Fruit fly (Drosophila melanogaster) whole organism, embryonic: ENCODE measurements around the gene CG2652.

Experiments
- Awh ChIP-seq: fragments of 200-800 bp; sonication (Bioruptor generic); IDR thresholded peaks from 2 replicates; pipeline ENCODE4, ENCODE4 v1.3.6; 2022; ENCODE audit warnings: missing biosample characterization, missing genetic modification characterization
- CG10366 ChIP-seq: fragments of 200-800 bp; sonication (Bioruptor generic); IDR thresholded peaks from 2 replicates; pipeline ENCODE4 v1.3.6; 2022; ENCODE audit warnings: missing biosample characterization, missing genetic modification characterization
- CG11247 ChIP-seq: fragments of 200-800 bp; sonication (Bioruptor generic); IDR thresholded peaks from 2 replicates; pipeline ENCODE4 v1.3.6; 2022; ENCODE audit warnings: missing biosample characterization, missing genetic modification characterization
- CG13123 ChIP-seq: fragments of 200-800 bp; sonication (Bioruptor generic); optimal IDR thresholded peaks from 2 replicates; lab custom pipeline; 2016; ENCODE audit warnings: missing biosample characterization, missing genetic modification characterization
- CG13296 ChIP-seq: fragments of 200-800 bp; sonication (Bioruptor generic); optimal IDR thresholded peaks from 3 replicates; lab custom pipeline; 2018; ENCODE audit warnings: missing biosample characterization, mild to moderate bottlenecking, missing genetic modification characterization
- CG14441 ChIP-seq: fragments of 200-800 bp; sonication (Bioruptor generic); IDR thresholded peaks from 2 replicates; pipeline ENCODE4 v1.3.6; 2022; ENCODE audit warnings: missing biosample characterization, missing genetic modification characterization
- CG15073 ChIP-seq: fragments of 200-800 bp; sonication (Bioruptor generic); optimal IDR thresholded peaks from 2 replicates; lab custom pipeline; 2016; ENCODE audit warnings: missing biosample characterization, missing genetic modification characterization
- CG1647 ChIP-seq: fragments of 200-800 bp; sonication (Bioruptor generic); optimal IDR thresholded peaks from 3 replicates; lab custom pipeline; 2016; ENCODE audit warnings: missing biosample characterization, missing genetic modification characterization
- CG16863 ChIP-seq: fragments of 200-800 bp; sonication (Bioruptor generic); optimal IDR thresholded peaks from 3 replicates; lab custom pipeline; 2016; ENCODE audit warnings: missing biosample characterization, missing genetic modification characterization
- CG2678 ChIP-seq: fragments of 200-800 bp; sonication (Bioruptor generic); optimal IDR thresholded peaks from 3 replicates; lab custom pipeline; 2019; ENCODE audit warnings: missing biosample characterization, mild to moderate bottlenecking, missing genetic modification characterization, moderate library complexity
- CG33213 ChIP-seq: fragments of 200-800 bp; sonication (Bioruptor generic); optimal IDR thresholded peaks from 3 replicates; lab custom pipeline; 2016; ENCODE audit warnings: missing biosample characterization, missing genetic modification characterization
- CG34224 ChIP-seq: fragments of 200-800 bp; sonication (Bioruptor generic); IDR thresholded peaks from 3 replicates; pipeline ENCODE4 v1.3.6; 2022; ENCODE audit warnings: missing biosample characterization, missing genetic modification characterization; ENCODE audit not compliant: partially characterized antibody
- CG4820 ChIP-seq: fragments of 200-800 bp; sonication (Bioruptor generic); optimal IDR thresholded peaks from 3 replicates; lab custom pipeline; 2016; ENCODE audit warnings: missing biosample characterization, missing genetic modification characterization
- CG6254 ChIP-seq: fragments of 200-800 bp; sonication (Bioruptor generic); optimal IDR thresholded peaks from 3 replicates; lab custom pipeline; 2017; ENCODE audit warnings: mild to moderate bottlenecking, missing biosample characterization, missing genetic modification reagents, missing genetic modification characterization
- CG6654 ChIP-seq: fragments of 200-800 bp; sonication (Bioruptor generic); optimal IDR thresholded peaks from 2 replicates; lab custom pipeline; 2017; ENCODE audit warnings: missing biosample characterization, mild to moderate bottlenecking, missing genetic modification characterization
- CG6791 ChIP-seq: fragments of 200-800 bp; sonication (Bioruptor generic); IDR thresholded peaks from 3 replicates; pipeline ENCODE4 v1.3.6; 2022; ENCODE audit warnings: missing biosample characterization, missing genetic modification characterization; ENCODE audit not compliant: partially characterized antibody
- CG6813 ChIP-seq: fragments of 200-800 bp; sonication (Bioruptor generic); optimal IDR thresholded peaks from 2 replicates; lab custom pipeline; 2017; ENCODE audit warnings: missing biosample characterization, missing genetic modification characterization, mild to moderate bottlenecking, moderate library complexity, missing genetic modification reagents
- CG6854 ChIP-seq: fragments of 200-800 bp; sonication (Bioruptor generic); optimal IDR thresholded peaks from 3 replicates; lab custom pipeline; 2017; ENCODE audit warnings: missing biosample characterization, mild to moderate bottlenecking, missing genetic modification characterization
- CG7987 ChIP-seq: fragments of 200-800 bp; sonication (Bioruptor generic); optimal IDR thresholded peaks from 2 replicates; lab custom pipeline; 2018; ENCODE audit warnings: missing biosample characterization, mild to moderate bottlenecking, missing genetic modification characterization, moderate library complexity
- CG9797 ChIP-seq: fragments of 200-800 bp; sonication (Bioruptor generic); optimal IDR thresholded peaks from 3 replicates; lab custom pipeline; 2018; ENCODE audit warnings: missing biosample characterization, mild to moderate bottlenecking, missing genetic modification characterization
- CTCF ChIP-seq: fragments of 200-800 bp; sonication (Bioruptor generic); optimal IDR thresholded peaks from 2 replicates; lab custom pipeline; 2017; ENCODE audit warnings: missing biosample characterization, mild to moderate bottlenecking, missing genetic modification characterization, moderate library complexity
- Camta ChIP-seq: fragments of 200-800 bp; sonication (Bioruptor generic); optimal IDR thresholded peaks from 2 replicates; lab custom pipeline; 2016; ENCODE audit warnings: missing biosample characterization, missing genetic modification characterization
- CrebB ChIP-seq: fragments of 200-800 bp; sonication (Bioruptor generic); optimal IDR thresholded peaks from 3 replicates; lab custom pipeline; 2018; ENCODE audit warnings: missing biosample characterization, mild to moderate bottlenecking, missing genetic modification characterization
- Dll ChIP-seq: fragments of 200-800 bp; sonication (Bioruptor generic); IDR thresholded peaks from 4 replicates; pipeline ENCODE4 v1.3.6; 2022; ENCODE audit warnings: missing biosample characterization, missing genetic modification characterization; ENCODE audit not compliant: partially characterized antibody
- GATAe ChIP-seq: fragments of 200-800 bp; sonication (Bioruptor generic); conservative IDR thresholded peaks from 2 replicates; pipeline ENCODE4 v1.3.6; 2022; ENCODE audit warnings: missing biosample characterization, missing genetic modification characterization
- HLH54F ChIP-seq: fragments of 200-800 bp; sonication (Bioruptor generic); optimal IDR thresholded peaks from 3 replicates; lab custom pipeline; 2016; ENCODE audit warnings: missing biosample characterization, missing genetic modification characterization
- HLHmδ ChIP-seq: fragments of 200-800 bp; sonication (Bioruptor generic); optimal IDR thresholded peaks from 2 replicates; lab custom pipeline; 2018; ENCODE audit warnings: missing biosample characterization, mild to moderate bottlenecking, missing genetic modification characterization, moderate library complexity
- Nf-YA ChIP-seq: fragments of 200-800 bp; sonication (Bioruptor generic); IDR thresholded peaks from 2 replicates; pipeline ENCODE4 v1.3.6; 2022; ENCODE audit warnings: missing biosample characterization, missing genetic modification characterization
- Optix ChIP-seq: fragments of 200-800 bp; sonication (Bioruptor generic); IDR thresholded peaks from 3 replicates; pipeline ENCODE4 v1.3.6; 2022; ENCODE audit warnings: missing biosample characterization, missing genetic modification characterization
- PHDP ChIP-seq: fragments of 200-800 bp; sonication (Bioruptor generic); optimal IDR thresholded peaks from 3 replicates; lab custom pipeline; 2018; ENCODE audit warnings: missing biosample characterization, mild to moderate bottlenecking, missing genetic modification characterization, moderate library complexity
- Pdp1 ChIP-seq, 2 experiments: fragments of 200-800 bp; sonication (Bioruptor generic); optimal IDR thresholded peaks; 3 replicates each; lab custom pipeline; 2016; ENCODE audit warnings: missing biosample characterization in 2 of 2, missing genetic modification characterization in 2 of 2, mild to moderate bottlenecking in 1 of 2, moderate library complexity in 1 of 2
- Rx ChIP-seq: fragments of 200-800 bp; sonication (Bioruptor generic); IDR thresholded peaks from 2 replicates; pipeline ENCODE4 v1.3.6; 2022; ENCODE audit warnings: missing biosample characterization, missing genetic modification characterization
- Six4 ChIP-seq: fragments of 200-800 bp; sonication (Bioruptor generic); optimal IDR thresholded peaks from 2 replicates; lab custom pipeline; 2016; ENCODE audit warnings: missing biosample characterization, missing genetic modification characterization
- Sox102F ChIP-seq: fragments of 200-800 bp; sonication (Bioruptor generic); optimal IDR thresholded peaks from 2 replicates; lab custom pipeline; 2018; ENCODE audit warnings: missing biosample characterization, mild to moderate bottlenecking, missing genetic modification characterization, moderate library complexity
- YL-1 ChIP-seq: fragments of 200-800 bp; sonication (Bioruptor generic); optimal IDR thresholded peaks from 3 replicates; lab custom pipeline; 2017; ENCODE audit warnings: missing biosample characterization, mild to moderate bottlenecking, missing genetic modification characterization
- bab2 ChIP-seq: fragments of 200-800 bp; sonication (Bioruptor generic); optimal IDR thresholded peaks from 2 replicates; lab custom pipeline; 2016; ENCODE audit warnings: missing biosample characterization, missing genetic modification characterization
- dm ChIP-seq: fragments of 200-800 bp; sonication (Bioruptor generic); optimal IDR thresholded peaks from 3 replicates; lab custom pipeline; 2016; ENCODE audit warnings: missing biosample characterization, missing genetic modification characterization
- gro ChIP-seq: fragments of 200-800 bp; sonication (Bioruptor generic); optimal IDR thresholded peaks from 2 replicates; lab custom pipeline; 2016; ENCODE audit warnings: missing biosample characterization, missing genetic modification characterization
- gsb ChIP-seq: fragments of 200-800 bp; sonication (Bioruptor generic); IDR thresholded peaks from 2 replicates; pipeline ENCODE4 v1.3.6; 2022; ENCODE audit warnings: missing biosample characterization, missing genetic modification characterization
- lab ChIP-seq: fragments of 200-800 bp; sonication (Bioruptor generic); optimal IDR thresholded peaks from 3 replicates; lab custom pipeline; 2017; ENCODE audit warnings: missing biosample characterization, missing genetic modification characterization, mild to moderate bottlenecking, moderate library complexity, missing genetic modification reagents
- mam ChIP-seq: fragments of 200-800 bp; sonication (Bioruptor generic); optimal IDR thresholded peaks from 3 replicates; lab custom pipeline; 2016; ENCODE audit warnings: missing biosample characterization, missing genetic modification characterization
- nau ChIP-seq: fragments of 200-800 bp; sonication (Bioruptor generic); optimal IDR thresholded peaks from 3 replicates; lab custom pipeline; 2017; ENCODE audit warnings: missing biosample characterization, mild to moderate bottlenecking, missing genetic modification characterization, missing genetic modification reagents
- p53 ChIP-seq: fragments of 200-800 bp; sonication (Bioruptor generic); optimal IDR thresholded peaks from 2 replicates; lab custom pipeline; 2016; ENCODE audit warnings: missing biosample characterization, missing genetic modification characterization
- psq ChIP-seq: fragments of 200-800 bp; sonication (Bioruptor generic); optimal IDR thresholded peaks from 2 replicates; lab custom pipeline; 2017; ENCODE audit warnings: missing biosample characterization, missing genetic modification characterization
- scrt ChIP-seq: fragments of 200-800 bp; sonication (Bioruptor generic); optimal IDR thresholded peaks from 2 replicates; lab custom pipeline; 2018; ENCODE audit warnings: missing biosample characterization, mild to moderate bottlenecking, missing genetic modification characterization, moderate library complexity
- sim ChIP-seq: fragments of 200-800 bp; sonication (Bioruptor generic); IDR thresholded peaks from 2 replicates; pipeline ENCODE4 v1.3.6; 2022; ENCODE audit warnings: missing biosample characterization, missing genetic modification characterization
- slp2 ChIP-seq: fragments of 200-800 bp; sonication (Bioruptor generic); optimal IDR thresholded peaks from 2 replicates; lab custom pipeline; 2016; ENCODE audit warnings: missing biosample characterization, missing genetic modification characterization
- ssp ChIP-seq: fragments of 200-800 bp; sonication (Bioruptor generic); IDR thresholded peaks from 2 replicates; pipeline ENCODE4 v1.3.6; 2022; ENCODE audit warnings: missing biosample characterization, missing genetic modification characterization
- toy ChIP-seq: fragments of 200-800 bp; sonication (Bioruptor generic); IDR thresholded peaks from 2 replicates; pipeline ENCODE4 v1.3.6; 2022; ENCODE audit warnings: missing biosample characterization, missing genetic modification characterization
- vvl ChIP-seq: fragments of 200-800 bp; sonication (Bioruptor generic); IDR thresholded peaks from 2 replicates; pipeline ENCODE4 v1.3.6; 2022; ENCODE audit warnings: missing biosample characterization, missing genetic modification characterization
- wek ChIP-seq: fragments of 200-800 bp; sonication (Bioruptor generic); optimal IDR thresholded peaks from 3 replicates; lab custom pipeline; 2018; ENCODE audit warnings: missing biosample characterization, mild to moderate bottlenecking, missing genetic modification characterization, moderate library complexity

Gene CG2652

DNA sequence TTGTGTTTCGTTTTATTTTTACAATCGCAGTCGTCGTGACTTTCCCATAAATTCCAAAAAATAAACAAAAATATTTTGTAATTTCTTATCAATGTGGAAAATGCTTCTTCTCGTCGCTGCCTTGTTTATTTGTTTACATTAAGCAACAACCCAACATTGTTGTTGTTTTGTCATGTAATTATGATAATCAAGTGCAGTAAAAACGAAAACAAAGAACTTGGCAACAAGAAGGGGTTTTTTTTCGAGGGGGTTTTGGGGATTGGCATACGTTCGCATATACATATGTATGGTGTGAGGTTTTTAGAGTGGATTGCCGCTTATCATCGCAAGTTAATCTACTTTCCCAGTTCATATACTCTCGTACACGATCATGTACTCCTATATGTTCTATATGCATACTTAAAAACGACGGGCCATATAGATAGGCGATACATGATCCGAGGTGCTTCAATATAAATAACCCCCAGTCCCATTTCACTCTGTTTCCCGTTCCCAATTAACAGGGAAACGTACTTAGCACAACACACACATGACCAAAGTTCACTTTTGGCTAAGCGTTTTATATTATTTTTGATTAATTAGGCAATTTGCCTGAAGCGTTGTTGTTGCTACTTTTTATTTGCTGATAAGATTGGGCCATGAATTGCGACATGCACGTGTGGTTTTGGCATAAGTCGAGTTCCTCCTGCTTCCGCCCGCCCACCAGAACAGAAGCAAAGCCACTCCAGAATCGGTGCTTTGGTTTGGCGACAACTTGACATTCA is 29.0 kb downstream of the CG2652 start (continued):
- TF ChIP-seq Nf-YA (GFP tag; lab: Robert Waterston, UW) (no peak), CG33213 (GFP tag; lab: Kevin White, UChicago) (no peak), YL-1 (GFP tag; lab: Kevin White, UChicago) (no peak), wek (GFP tag; lab: Kevin White, UChicago) (peak; percentile 26), CG11247 (GFP tag; lab: Robert Waterston, UW) (no peak), CG6813 (peak; percentile 4), vvl (GFP tag; lab: Robert Waterston, UW) (peak; percentile 40; the same call in 1 of the 2 replicates), CG2678 (tag; lab: Kevin White, UChicago) (peak; percentile 49), lab (peak; percentile 28), psq (GFP tag; lab: Kevin White, UChicago) (no peak), Six4 (GFP tag; lab: Kevin White, UChicago) (no peak), ssp (GFP tag; lab: Robert Waterston, UW) (no peak), CG7987 (GFP tag; lab: Kevin White, UChicago) (no peak), CG1647 (GFP tag; lab: Kevin White, UChicago) (no peak), Rx (GFP tag; lab: Robert Waterston, UW) (no peak), gro (GFP tag; lab: Kevin White, UChicago) (no peak), CG16863 (no peak), CG15073 (no peak), mam (GFP tag; lab: Kevin White, UChicago) (no peak), slp2 (no peak), GATAe (no peak), Optix (GFP tag; lab: Robert Waterston, UW) (no peak), HLH54F (GFP tag; lab: Kevin White, UChicago) (no peak), p53 (GFP tag; lab: Kevin White, UChicago) (no peak), Pdp1 (GFP tag; optimal IDR thresholded peaks at IDR 0.05; lab: Kevin White, UChicago) (peak in 1 of 2 experiments; percentile 64), Sox102F (GFP tag; lab: Kevin White, UChicago) (peak; percentile 21), CG6791 (GFP tag; lab: Robert Waterston, UW) (no peak), toy (no peak), CTCF (GFP tag; lab: Kevin White, UChicago) (peak; percentile 21), gsb (GFP tag; lab: Robert Waterston, UW) (no peak), CG13296 (peak; percentile 25), CrebB (tag; lab: Kevin White, UChicago) (no peak), HLHmδ (no peak), CG34224 (GFP tag; lab: Robert Waterston, UW) (no peak), Camta (GFP tag; lab: Kevin White, UChicago) (no peak), CG9797 (GFP tag; lab: Kevin White, UChicago) (no peak), sim (GFP tag; lab: Robert Waterston, UW) (no peak), scrt (no peak), PHDP (tag; lab: Kevin White, UChicago) (peak; percentile 32), CG6854 (GFP tag; lab: Kevin White, UChicago) (no peak), bab2 (GFP tag; lab: Kevin White, UChicago) (no peak), CG6654 (GFP tag; lab: Kevin White, UChicago) (no peak), CG6254 (GFP tag; lab: Kevin White, UChicago) (peak; percentile 8), dm (no peak), CG13123 (no peak), CG14441 (GFP tag; lab: Robert Waterston, UW) (no peak), nau (GFP tag; lab: Kevin White, UChicago) (peak; percentile 9), Awh (GFP tag; lab: Robert Waterston, UW) (no peak), CG4820 (GFP tag; lab: Kevin White, UChicago) (no peak), Dll (GFP tag; lab: Robert Waterston, UW) (no peak), CG10366 (GFP tag; lab: Robert Waterston, UW) (no peak)
